Fruit fly (Drosophila melanogaster): ENCODE data around the gene yata.

Gene yata

dm6 chr3R:29705789-29706303 is 43.2 kb upstream of the yata start (continued):
- TF ChIP-seq CG15269 (tag; optimal IDR thresholded peaks at IDR 0.05): peak; percentile 1
- TF ChIP-seq CoRest (tag; optimal IDR thresholded peaks at IDR 0.05): peak; percentile 0
- TF ChIP-seq CG17359 (tag; optimal IDR thresholded peaks at IDR 0.05): peak; percentile 5
- TF ChIP-seq phol (tag; optimal IDR thresholded peaks at IDR 0.05): peak; percentile 12
- TF ChIP-seq cato (GFP tag; optimal IDR thresholded peaks at IDR 0.05; ENCODE audit: borderline replicate concordance): no peak
- no peak for TF ChIP-seq vvl (GFP tag; IDR thresholded peaks at IDR 0.05)
- no peak for TF ChIP-seq Nf-YA (GFP tag; IDR thresholded peaks at IDR 0.05)
- TF ChIP-seq unpg (GFP tag; optimal IDR thresholded peaks at IDR 0.05): peak; percentile 17
- no peak for TF ChIP-seq Elba2 (GFP tag; optimal IDR thresholded peaks at IDR 0.05)
- peak; percentile 31 for TF ChIP-seq CG7556 (GFP tag; optimal IDR thresholded peaks at IDR 0.05)
- peak; percentile 46 for TF ChIP-seq CG31441 (GFP tag; IDR thresholded peaks at IDR 0.05)
- TF ChIP-seq gem (tag; optimal IDR thresholded peaks at IDR 0.05): peak; percentile 52
- no peak for TF ChIP-seq CG16779 (GFP tag; IDR thresholded peaks at IDR 0.05)

dm6 chr3R:29707258-29707657 is 41.8 kb upstream of the yata start:
- peak; percentile 72 for TF ChIP-seq Hey (tag; optimal IDR thresholded peaks at IDR 0.05)
- peak; percentile 70 for TF ChIP-seq oc (tag; optimal IDR thresholded peaks at IDR 0.05)
- TF ChIP-seq repo (GFP tag; optimal IDR thresholded peaks at IDR 0.05): no peak
- TF ChIP-seq CG4360 (GFP tag; IDR thresholded peaks at IDR 0.05): peak; percentile 55; the same call in 1 of the 2 replicates

- TF ChIP-seq CG16813 (GFP tag; IDR thresholded peaks at IDR 0.05; ENCODE audit: partially characterized antibody): no peak
- peak; percentile 7 for TF ChIP-seq phol (tag; optimal IDR thresholded peaks at IDR 0.05)
- TF ChIP-seq Nf-YB (GFP tag; optimal IDR thresholded peaks at IDR 0.05): peak; percentile 9
- TF ChIP-seq CG1832 (GFP tag; optimal IDR thresholded peaks at IDR 0.05): peak; percentile 50
- TF ChIP-seq ara (GFP tag; IDR thresholded peaks at IDR 0.05): no peak
- no peak for TF ChIP-seq cwo (GFP tag; optimal IDR thresholded peaks at IDR 0.05)
- no peak for TF ChIP-seq CG4404 (GFP tag; IDR thresholded peaks at IDR 0.05)
- peak; percentile 44 for TF ChIP-seq sens (GFP tag)
- peak; percentile 41 for TF ChIP-seq Nf-YC (tag; optimal IDR thresholded peaks at IDR 0.05)
- no peak for TF ChIP-seq CG16779 (GFP tag; IDR thresholded peaks at IDR 0.05)
- no peak for TF ChIP-seq CG18011 (GFP tag; optimal IDR thresholded peaks at IDR 0.05)
- no peak for TF ChIP-seq disco-r (GFP tag; optimal IDR thresholded peaks at IDR 0.05)
- no peak for TF ChIP-seq wor (GFP tag; IDR thresholded peaks at IDR 0.05)
- TF ChIP-seq lov (optimal IDR thresholded peaks at IDR 0.05): no peak
- no peak for TF ChIP-seq lov (GFP tag; IDR thresholded peaks at IDR 0.05)
- no peak for TF ChIP-seq CG3838 (GFP tag; optimal IDR thresholded peaks at IDR 0.05)
- no peak for TF ChIP-seq ab (GFP tag; optimal IDR thresholded peaks at IDR 0.05)
- TF ChIP-seq ewg (GFP tag; optimal IDR thresholded peaks at IDR 0.05): peak; percentile 27
These were observed 40.7 kb upstream of the yata start for dm6 chr3R:29708322-29708721.

DNA sequence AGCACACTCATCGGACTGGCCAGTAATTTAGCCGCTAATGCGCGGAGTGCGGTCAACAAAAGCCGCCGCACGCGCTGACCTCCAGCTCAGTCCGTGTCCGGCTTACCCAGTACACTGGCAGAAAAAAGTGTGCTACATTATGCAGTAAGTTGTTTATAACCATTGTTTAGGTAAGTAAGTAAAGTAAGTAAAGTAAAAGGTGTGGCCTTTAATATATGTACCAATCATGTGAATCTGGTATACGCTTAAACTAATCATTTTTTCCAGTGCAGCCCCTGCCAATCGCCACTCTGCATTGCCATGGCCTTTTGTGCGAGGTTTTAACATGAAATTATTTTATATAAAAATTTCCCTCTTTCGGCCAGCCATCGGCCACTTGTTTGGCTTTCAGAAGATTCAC is 37.6 kb upstream of the yata start:
- no peak for TF ChIP-seq CG7556 (GFP tag; optimal IDR thresholded peaks at IDR 0.05)
- no peak for TF ChIP-seq CG6272 (GFP tag; IDR thresholded peaks at IDR 0.05)
- TF ChIP-seq prd (optimal IDR thresholded peaks at IDR 0.05): no peak
- peak; percentile 55; the same call in 2 of the 3 replicates for TF ChIP-seq prd (GFP tag; IDR thresholded peaks at IDR 0.05)
- no peak for TF ChIP-seq Dip3 (GFP tag; optimal IDR thresholded peaks at IDR 0.05)
- TF ChIP-seq crc (GFP tag; optimal IDR thresholded peaks at IDR 0.05): no peak
- TF ChIP-seq chif (GFP tag; optimal IDR thresholded peaks at IDR 0.05): peak in 1 of 2 experiments; percentile 27
- no peak for TF ChIP-seq usp (GFP tag; optimal IDR thresholded peaks at IDR 0.05)
- no peak for TF ChIP-seq CG8281 (tag; optimal IDR thresholded peaks at IDR 0.05)
- TF ChIP-seq CG13624 (GFP tag; optimal IDR thresholded peaks at IDR 0.05): no peak
- no peak for TF ChIP-seq Dp (GFP tag; optimal IDR thresholded peaks at IDR 0.05)
- TF ChIP-seq sens (GFP tag): peak; percentile 81
- TF ChIP-seq CG15479 (GFP tag; optimal IDR thresholded peaks at IDR 0.05): no peak
- no peak for TF ChIP-seq CG4404 (GFP tag; IDR thresholded peaks at IDR 0.05)
- TF ChIP-seq peb (GFP tag; IDR thresholded peaks at IDR 0.05): no peak
- TF ChIP-seq gsb (GFP tag; IDR thresholded peaks at IDR 0.05): no peak
- TF ChIP-seq sna (GFP tag; IDR thresholded peaks at IDR 0.05; ENCODE audit: partially characterized antibody): no peak
- no peak for TF ChIP-seq pb (GFP tag; optimal IDR thresholded peaks at IDR 0.05)

All from whole organism, embryonic.